Worm (Caenorhabditis elegans): ENCODE results near the gene tag-294.

The tag-294 gene

ce11 chrX:5713479-5713878, 49.7 kb downstream of the tag-294 start (continued):
- peak; percentile 44 for TF ChIP-seq lin-54 (GFP tag; optimal IDR thresholded peaks at IDR 0.05)
- TF ChIP-seq repo-1 (tag; optimal IDR thresholded peaks at IDR 0.05) = peak; percentile 48
- no peak for TF ChIP-seq egrh-3 (GFP tag; IDR thresholded peaks at IDR 0.05)
- no peak for TF ChIP-seq zfh-2 (GFP tag; conservative IDR thresholded peaks at IDR 0.05)
- TF ChIP-seq bed-2 (GFP tag; IDR thresholded peaks at IDR 0.05) = no peak
- peak; percentile 79 for TF ChIP-seq B0261.1 (tag; optimal IDR thresholded peaks at IDR 0.05)
- no peak for TF ChIP-seq ama-1 (optimal IDR thresholded peaks at IDR 0.05)
- peak; percentile 75 to 92 for TF ChIP-seq ama-1 (GFP tag; optimal IDR thresholded peaks at IDR 0.05)
- no peak for TF ChIP-seq C06A6.2 (GFP tag; conservative IDR thresholded peaks at IDR 0.05)
- TF ChIP-seq nhr-120 (GFP tag; IDR thresholded peaks at IDR 0.05) = no peak
- TF ChIP-seq gei-17 (GFP tag; optimal IDR thresholded peaks at IDR 0.05) = no peak
- no peak for TF ChIP-seq ztf-26 (tag; optimal IDR thresholded peaks at IDR 0.05)
- TF ChIP-seq B0019.2 (GFP tag; conservative IDR thresholded peaks at IDR 0.05) = no peak
- TF ChIP-seq attf-6 (GFP tag; IDR thresholded peaks at IDR 0.05) = peak; percentile 78; the same call in 1 of the 2 replicates
- TF ChIP-seq nhr-27 (tag; optimal IDR thresholded peaks at IDR 0.05) = peak; percentile 36
- TF ChIP-seq ekl-4 (GFP tag; IDR thresholded peaks at IDR 0.05) = peak; percentile 30; the same call in 1 of the 2 replicates
- TF ChIP-seq hlh-12 (tag; optimal IDR thresholded peaks at IDR 0.05) = peak; percentile 18
- TF ChIP-seq die-1 (tag; optimal IDR thresholded peaks at IDR 0.05) = peak; percentile 95
- no peak for TF ChIP-seq ztf-3 (GFP tag; optimal IDR thresholded peaks at IDR 0.05)
- no peak for TF ChIP-seq K12H6.12 (tag; optimal IDR thresholded peaks at IDR 0.05)
- 0 out of 2 replicates have a peak, but pooled peaks have one; percentile 67 for TF ChIP-seq ceh-58 (GFP tag; IDR thresholded peaks at IDR 0.05)
- TF ChIP-seq ztf-18 (tag; optimal IDR thresholded peaks at IDR 0.05) = peak; percentile 80
- 0 out of 2 replicates have a peak, but pooled peaks have one; percentile 18 for TF ChIP-seq aptf-3 (GFP tag; IDR thresholded peaks at IDR 0.05)
- no peak for TF ChIP-seq akir-1 (GFP tag; optimal IDR thresholded peaks at IDR 0.05)
- TF ChIP-seq F55B11.4 (tag; optimal IDR thresholded peaks at IDR 0.05; ENCODE audit: borderline replicate concordance, insufficient read depth) = no peak
- peak; percentile 97 for TF ChIP-seq lin-26 (GFP tag; IDR thresholded peaks at IDR 0.05)
- TF ChIP-seq lin-35 (GFP tag; optimal IDR thresholded peaks at IDR 0.05) = peak in 2 of 3 experiments; percentile 8 to 44
- peak; percentile 15 for TF ChIP-seq F49E8.2 (tag; optimal IDR thresholded peaks at IDR 0.05; ENCODE audit: insufficient read depth)
- TF ChIP-seq madf-10 (tag; optimal IDR thresholded peaks at IDR 0.05) = peak; percentile 66
- peak; percentile 92 for TF ChIP-seq pbrm-1 (GFP tag; IDR thresholded peaks at IDR 0.05)
- TF ChIP-seq K11D2.4 (GFP tag; IDR thresholded peaks at IDR 0.05) = no peak
- TF ChIP-seq attf-5 (GFP tag; optimal IDR thresholded peaks at IDR 0.05) = peak; percentile 68
- no peak for TF ChIP-seq zim-3 (tag; optimal IDR thresholded peaks at IDR 0.05)
- TF ChIP-seq ztf-6 (GFP tag; IDR thresholded peaks at IDR 0.05) = no peak
- peak; percentile 76 for TF ChIP-seq hrde-1 (tag; optimal IDR thresholded peaks at IDR 0.05; ENCODE audit: borderline replicate concordance)
- peak; percentile 55 for TF ChIP-seq B0035.1 (tag; optimal IDR thresholded peaks at IDR 0.05)
- TF ChIP-seq ceh-27 (GFP tag; optimal IDR thresholded peaks at IDR 0.05) = no peak
- no peak for TF ChIP-seq dpl-1 (GFP tag; optimal IDR thresholded peaks at IDR 0.05)
- TF ChIP-seq Y95B8A.8 (GFP tag; IDR thresholded peaks at IDR 0.05) = no peak
- no peak for TF ChIP-seq nhr-179 (tag; optimal IDR thresholded peaks at IDR 0.05)
- TF ChIP-seq xnd-1 (tag; optimal IDR thresholded peaks at IDR 0.05) = no peak
- TF ChIP-seq rpc-1 (optimal IDR thresholded peaks at IDR 0.05) = peak; percentile 94
- TF ChIP-seq rpc-1 (tag; optimal IDR thresholded peaks at IDR 0.05) = peak; percentile 100
- no peak for TF ChIP-seq F52B5.7 (tag; optimal IDR thresholded peaks at IDR 0.05)
- peak; percentile 61; the same call in 1 of the 2 replicates for TF ChIP-seq madf-3 (GFP tag; IDR thresholded peaks at IDR 0.05)
- TF ChIP-seq unc-130 (GFP tag; optimal IDR thresholded peaks at IDR 0.05) = peak; percentile 73
- TF ChIP-seq nfya-1 (tag; optimal IDR thresholded peaks at IDR 0.05; ENCODE audit: borderline replicate concordance, insufficient read depth) = no peak
- TF ChIP-seq D2030.7 (GFP tag; IDR thresholded peaks at IDR 0.05) = peak; percentile 87
- no peak for TF ChIP-seq pha-4 (tag; optimal IDR thresholded peaks at IDR 0.05)
- peak; percentile 93 for TF ChIP-seq sptf-2 (GFP tag; optimal IDR thresholded peaks at IDR 0.05)
